Worm (Caenorhabditis elegans): ENCODE results near the gene gnrr-5.

gnrr-5 gene

ce11 chrV:4447637-4448036 lies 6.9 kb downstream of the gnrr-5 start:
- no peak for TF ChIP-seq nhr-80 (tag; optimal IDR thresholded peaks at IDR 0.05)
- TF ChIP-seq hsf-1 (GFP tag; IDR thresholded peaks at IDR 0.05): 0 out of 2 replicates have a peak, but pooled peaks have one; percentile 15
- no peak for TF ChIP-seq nfyb-1 (GFP tag; IDR thresholded peaks at IDR 0.05)
- no peak for TF ChIP-seq pha-4 (tag; optimal IDR thresholded peaks at IDR 0.05)
- TF ChIP-seq sptf-2 (GFP tag; optimal IDR thresholded peaks at IDR 0.05): no peak
- TF ChIP-seq mcd-1 (GFP tag; IDR thresholded peaks at IDR 0.05): peak; percentile 54; the same call in 1 of the 2 replicates
- peak; percentile 61; the same call in 1 of the 2 replicates for TF ChIP-seq ceh-100 (GFP tag; IDR thresholded peaks at IDR 0.05)
- TF ChIP-seq attf-5 (GFP tag; optimal IDR thresholded peaks at IDR 0.05): no peak
- TF ChIP-seq snpc-4 (GFP tag; optimal IDR thresholded peaks at IDR 0.05): peak; percentile 91
- TF ChIP-seq snpc-4 (tag; optimal IDR thresholded peaks at IDR 0.05): peak; percentile 35 to 96 (median 93)
- no peak for TF ChIP-seq egl-18 (GFP tag; IDR thresholded peaks at IDR 0.05)
- TF ChIP-seq unc-62 (GFP tag; optimal IDR thresholded peaks at IDR 0.05): no peak
- TF ChIP-seq nfya-1 (tag; optimal IDR thresholded peaks at IDR 0.05; ENCODE audit: borderline replicate concordance, insufficient read depth): no peak
- TF ChIP-seq madf-10 (tag; optimal IDR thresholded peaks at IDR 0.05): no peak
- peak; percentile 46 for TF ChIP-seq hmg-1.2 (GFP tag; IDR thresholded peaks at IDR 0.05)
- 0 out of 2 replicates have a peak, but pooled peaks have one; percentile 21 for TF ChIP-seq madf-8 (GFP tag; conservative IDR thresholded peaks at IDR 0.05)
- peak; percentile 71 for TF ChIP-seq lsl-1 (GFP tag; optimal IDR thresholded peaks at IDR 0.05)
- TF ChIP-seq D2030.7 (GFP tag; IDR thresholded peaks at IDR 0.05): peak; percentile 65
- peak; percentile 74 for TF ChIP-seq snpc-3.4 (tag; optimal IDR thresholded peaks at IDR 0.05)
- TF ChIP-seq pbrm-1 (GFP tag; IDR thresholded peaks at IDR 0.05): peak; percentile 78
- no peak for TF ChIP-seq F39B2.1 (GFP tag; IDR thresholded peaks at IDR 0.05)
- no peak for TF ChIP-seq mxl-1 (tag; optimal IDR thresholded peaks at IDR 0.05)
- TF ChIP-seq bed-1 (GFP tag; IDR thresholded peaks at IDR 0.05): no peak
- TF ChIP-seq Y79H2A.3 (GFP tag; conservative IDR thresholded peaks at IDR 0.05): no peak
- TF ChIP-seq ZK185.1 (tag; optimal IDR thresholded peaks at IDR 0.05; ENCODE audit: poor library complexity, severe bottlenecking): no peak
- TF ChIP-seq ceh-91 (GFP tag; IDR thresholded peaks at IDR 0.05): no peak
- TF ChIP-seq B0035.1 (tag; optimal IDR thresholded peaks at IDR 0.05): no peak
- no peak for TF ChIP-seq fkh-3 (tag; optimal IDR thresholded peaks at IDR 0.05)
- peak; percentile 5 for TF ChIP-seq F49E8.2 (tag; optimal IDR thresholded peaks at IDR 0.05; ENCODE audit: insufficient read depth)
- TF ChIP-seq F33H1.4 (GFP tag; IDR thresholded peaks at IDR 0.05): peak; percentile 41; the same call in 1 of the 2 replicates
- peak; percentile 85 for TF ChIP-seq madf-6 (GFP tag; IDR thresholded peaks at IDR 0.05)
- no peak for TF ChIP-seq hrde-1 (tag; optimal IDR thresholded peaks at IDR 0.05; ENCODE audit: borderline replicate concordance)
- no peak for TF ChIP-seq hlh-26 (GFP tag; conservative IDR thresholded peaks at IDR 0.05)
- TF ChIP-seq xnd-1 (tag; optimal IDR thresholded peaks at IDR 0.05): peak; percentile 62
- TF ChIP-seq attf-6 (GFP tag; IDR thresholded peaks at IDR 0.05): peak; percentile 71
- TF ChIP-seq nhr-120 (GFP tag; IDR thresholded peaks at IDR 0.05): no peak
- peak; percentile 14 for TF ChIP-seq tbp1 (GFP tag; optimal IDR thresholded peaks at IDR 0.05)
- no peak for TF ChIP-seq somi-1 (GFP tag; optimal IDR thresholded peaks at IDR 0.05)
- no peak for TF ChIP-seq Y67H2A.10 (GFP tag; conservative IDR thresholded peaks at IDR 0.05)
- peak; percentile 42 for TF ChIP-seq efl-1 (GFP tag; optimal IDR thresholded peaks at IDR 0.05)
- TF ChIP-seq dox-1 (GFP tag; IDR thresholded peaks at IDR 0.05): 0 out of 2 replicates have a peak, but pooled peaks have one; percentile 38
- TF ChIP-seq dpl-1 (GFP tag; optimal IDR thresholded peaks at IDR 0.05): no peak
- no peak for TF ChIP-seq ceh-58 (GFP tag; IDR thresholded peaks at IDR 0.05)
- TF ChIP-seq snpc-1.1 (tag; optimal IDR thresholded peaks at IDR 0.05; ENCODE audit: insufficient read depth): peak; percentile 89
- TF ChIP-seq lin-54 (GFP tag; optimal IDR thresholded peaks at IDR 0.05): peak; percentile 50
- no peak for TF ChIP-seq Y56A3A.18 (GFP tag; IDR thresholded peaks at IDR 0.05)
- no peak for TF ChIP-seq ztf-22 (GFP tag; optimal IDR thresholded peaks at IDR 0.05)
- TF ChIP-seq ccch-3 (GFP tag; optimal IDR thresholded peaks at IDR 0.05): no peak

Data from whole organism, young adult.